Worm (Caenorhabditis elegans): ENCODE results near the gene vit-5.

DNA sequence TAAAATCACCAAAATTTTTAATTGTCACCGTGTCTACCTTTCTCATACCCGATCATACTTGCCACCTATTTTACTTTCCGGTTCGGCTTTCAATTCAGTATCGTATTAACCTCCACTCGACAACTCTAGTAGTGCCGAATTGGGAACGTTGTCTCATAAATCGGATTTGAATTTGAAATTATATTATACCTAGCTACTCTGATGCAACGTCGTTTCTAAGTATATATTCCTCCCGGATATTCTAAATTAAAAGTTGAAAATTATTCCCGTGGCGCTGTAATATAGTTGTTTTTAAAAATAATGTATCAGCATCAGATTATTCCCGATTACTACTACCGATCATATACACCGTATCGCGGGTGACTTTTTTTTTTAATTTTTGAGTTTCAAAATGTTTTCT is 34.6 kb upstream of the vit-5 start, which contains the start of gene ZK563.2:
- TF ChIP-seq ama-1 (optimal IDR thresholded peaks at IDR 0.05) = no peak
- TF ChIP-seq flt-1 (GFP tag; IDR thresholded peaks at IDR 0.05) = no peak
- TF ChIP-seq hmg-4 (GFP tag; optimal IDR thresholded peaks at IDR 0.05) = no peak
- TF ChIP-seq hnd-1 (tag; optimal IDR thresholded peaks at IDR 0.05) = no peak
- TF ChIP-seq tbx-11 (GFP tag; IDR thresholded peaks at IDR 0.05) = no peak
- no peak for TF ChIP-seq hmbx-1 (tag; optimal IDR thresholded peaks at IDR 0.05)
- TF ChIP-seq B0310.2 (tag; optimal IDR thresholded peaks at IDR 0.05) = no peak
- TF ChIP-seq ceh-36 (tag; optimal IDR thresholded peaks at IDR 0.05) = no peak
- TF ChIP-seq ets-7 (tag; optimal IDR thresholded peaks at IDR 0.05) = no peak
- TF ChIP-seq pes-1 (GFP tag; IDR thresholded peaks at IDR 0.05) = no peak
